Worm (Caenorhabditis elegans): ENCODE data around the gene spe-10.

spe-10 gene

DNA sequence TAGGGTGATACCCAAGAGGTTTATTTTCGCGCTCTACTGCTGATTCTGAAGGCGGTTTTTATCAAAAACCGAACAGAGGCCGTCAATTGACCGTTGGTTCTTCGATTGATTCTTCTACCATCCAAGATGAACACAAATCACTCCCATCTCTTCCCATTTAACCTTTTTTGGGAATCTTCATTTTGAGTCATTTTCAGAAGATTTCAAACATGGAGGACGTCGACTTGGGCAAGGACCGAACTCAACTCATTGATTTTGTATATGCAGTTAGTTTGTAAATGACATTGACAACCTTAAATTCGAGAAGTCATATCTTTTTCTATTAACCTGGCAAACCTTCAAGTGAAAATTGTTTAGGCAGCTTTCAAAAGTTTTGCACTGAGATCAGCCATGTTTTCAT lies 4.3 kb downstream of the spe-10 start, which contains the start of gene AC3.5:
Gene AC3.5, plus strand, starts transcription at position 210 of the 400 bp plus-strand sequence.
- TF ChIP-seq jun-1 (tag; optimal IDR thresholded peaks at IDR 0.05) (no peak), nhr-43 (tag; optimal IDR thresholded peaks at IDR 0.05; ENCODE audit: poor library complexity, severe bottlenecking) (no peak), lin-39 (tag; optimal IDR thresholded peaks at IDR 0.05) (no peak), eor-1 (tag; optimal IDR thresholded peaks at IDR 0.05) (no peak), nhr-28 (tag; optimal IDR thresholded peaks at IDR 0.05) (no peak), unc-62 (GFP tag; optimal IDR thresholded peaks at IDR 0.05) (no peak), mml-1 (tag; optimal IDR thresholded peaks at IDR 0.05) (no peak), elt-2 (tag; optimal IDR thresholded peaks at IDR 0.05) (no peak), fkh-2 (tag; optimal IDR thresholded peaks at IDR 0.05) (no peak), hmg-11 (tag; optimal IDR thresholded peaks at IDR 0.05) (no peak), pha-4 (tag; optimal IDR thresholded peaks at IDR 0.05) (no peak), ceh-82 (tag; optimal IDR thresholded peaks at IDR 0.05) (no peak), daf-12 (tag; optimal IDR thresholded peaks at IDR 0.05) (no peak), tbx-2 (tag; optimal IDR thresholded peaks at IDR 0.05) (no peak)

DNA sequence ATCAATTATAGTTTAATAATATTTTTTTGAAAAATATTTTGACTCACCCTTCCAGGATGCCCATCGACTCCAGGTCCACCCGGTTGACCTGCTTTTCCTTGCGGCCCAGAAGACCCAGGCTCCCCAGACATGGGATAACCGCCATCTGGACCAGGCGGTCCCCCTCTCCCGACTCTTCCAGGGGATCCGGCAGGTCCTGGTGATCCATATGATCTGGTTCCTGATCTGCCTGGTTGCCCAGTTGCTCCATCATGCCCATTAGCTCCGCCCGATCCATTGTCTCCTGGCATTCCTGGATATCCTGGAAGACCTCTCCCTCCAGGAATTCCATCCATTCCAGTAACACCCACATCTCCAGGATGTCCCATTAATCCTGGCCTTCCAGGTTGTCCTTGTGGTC lies 9.7 kb downstream of the spe-10 start:
- no peak for TF ChIP-seq nhr-237 (tag; optimal IDR thresholded peaks at IDR 0.05)
- TF ChIP-seq lin-39 (tag; optimal IDR thresholded peaks at IDR 0.05) = no peak
- TF ChIP-seq elt-2 (tag; optimal IDR thresholded peaks at IDR 0.05) = no peak
- TF ChIP-seq nhr-77 (tag; optimal IDR thresholded peaks at IDR 0.05) = no peak
- TF ChIP-seq egl-27 (tag; optimal IDR thresholded peaks at IDR 0.05) = no peak
- no peak for TF ChIP-seq nhr-12 (tag; optimal IDR thresholded peaks at IDR 0.05)
- TF ChIP-seq nhr-67 (tag; optimal IDR thresholded peaks at IDR 0.05) = no peak
- TF ChIP-seq ama-1 (optimal IDR thresholded peaks at IDR 0.05) = no peak
- TF ChIP-seq mml-1 (tag; optimal IDR thresholded peaks at IDR 0.05) = no peak
- no peak for TF ChIP-seq ztf-4 (tag; optimal IDR thresholded peaks at IDR 0.05)
- no peak for TF ChIP-seq ceh-28 (tag; optimal IDR thresholded peaks at IDR 0.05)
- no peak for TF ChIP-seq ztf-11 (tag; optimal IDR thresholded peaks at IDR 0.05)
- TF ChIP-seq hmg-11 (tag; optimal IDR thresholded peaks at IDR 0.05) = no peak
- no peak for TF ChIP-seq daf-12 (tag; optimal IDR thresholded peaks at IDR 0.05)
- TF ChIP-seq ZK546.5 (tag; optimal IDR thresholded peaks at IDR 0.05) = no peak

DNA sequence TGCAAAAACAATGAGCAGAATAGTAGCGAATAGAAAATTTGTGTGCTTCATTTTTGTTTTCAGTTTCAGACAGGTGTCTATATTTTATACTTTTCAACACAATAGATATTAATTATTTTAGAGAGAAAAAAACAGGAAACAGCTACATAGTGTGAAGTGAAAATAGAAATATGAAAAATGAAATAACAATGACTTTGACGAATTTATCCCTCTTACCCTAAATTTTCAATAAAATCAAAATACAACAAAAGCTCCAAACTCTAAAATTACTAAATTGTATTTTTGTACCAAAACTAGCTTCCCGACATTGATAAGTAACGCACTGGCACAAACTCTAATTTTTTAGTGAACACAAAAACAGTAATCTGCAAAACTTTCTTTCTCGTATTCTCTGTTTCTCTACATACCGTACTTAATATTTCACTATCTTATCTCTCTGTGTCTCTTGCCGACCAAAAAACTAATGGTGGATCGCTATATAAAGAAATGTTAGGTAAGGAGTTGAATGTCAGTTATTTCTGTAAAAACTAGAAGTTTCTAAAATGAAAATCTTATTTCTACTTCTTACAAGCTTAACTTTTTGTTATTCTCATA lies 11.2 kb downstream of the spe-10 start, which contains the start of the genes col-151 and ugt-1:
Gene col-151, minus strand, starts transcription at position 51 of the 594 bp plus-strand sequence.
Gene ugt-1, plus strand, starts transcription at position 491 of the 594 bp plus-strand sequence.
- TF ChIP-seq elt-2 (tag; optimal IDR thresholded peaks at IDR 0.05) (peak; percentile 53), mdl-1 (tag; optimal IDR thresholded peaks at IDR 0.05) (no peak), lin-15B (tag; optimal IDR thresholded peaks at IDR 0.05) (no peak), egl-27 (tag; optimal IDR thresholded peaks at IDR 0.05) (no peak), nhr-25 (tag; optimal IDR thresholded peaks at IDR 0.05) (no peak), pqm-1 (tag; optimal IDR thresholded peaks at IDR 0.05) (peak; percentile 59), pha-4 (tag; optimal IDR thresholded peaks at IDR 0.05) (no peak), snpc-4 (tag; optimal IDR thresholded peaks at IDR 0.05) (no peak), fos-1 (tag; optimal IDR thresholded peaks at IDR 0.05) (no peak), daf-12 (tag; optimal IDR thresholded peaks at IDR 0.05) (no peak), skn-1 (tag; optimal IDR thresholded peaks at IDR 0.05) (no peak)

DNA sequence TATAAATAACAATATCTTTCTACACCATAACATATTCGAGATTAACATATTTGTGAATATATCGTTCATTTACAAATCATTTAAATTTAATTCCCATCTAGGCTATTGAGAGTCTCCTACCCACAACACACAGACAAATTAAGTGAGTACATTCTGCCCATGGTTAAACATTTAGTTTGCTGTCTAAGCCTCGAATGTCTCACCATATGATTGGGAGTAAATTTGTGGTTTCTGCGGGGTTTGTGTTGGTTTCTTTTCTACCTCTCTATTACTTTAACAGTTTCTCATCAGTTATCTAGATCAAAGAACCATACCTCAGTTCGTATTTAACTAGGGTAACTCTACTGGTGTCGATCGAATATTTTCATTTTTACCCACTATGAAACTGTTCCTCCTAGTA lies 14.4 kb downstream of the spe-10 start, which contains the start of gene ugt-2:
Gene ugt-2, plus strand, starts transcription at position 371 of the 400 bp plus-strand sequence.
- TF ChIP-seq hmg-11 (tag; optimal IDR thresholded peaks at IDR 0.05) = no peak
- TF ChIP-seq elt-2 (tag; optimal IDR thresholded peaks at IDR 0.05) = peak; percentile 62
- peak; percentile 9 for TF ChIP-seq pha-4 (tag; optimal IDR thresholded peaks at IDR 0.05)
- TF ChIP-seq ceh-9 (tag; optimal IDR thresholded peaks at IDR 0.05) = no peak
- TF ChIP-seq nhr-11 (tag; optimal IDR thresholded peaks at IDR 0.05) = no peak
- no peak for TF ChIP-seq ceh-28 (tag; optimal IDR thresholded peaks at IDR 0.05)
- peak; percentile 60 for TF ChIP-seq pqm-1 (tag; optimal IDR thresholded peaks at IDR 0.05)
- no peak for TF ChIP-seq sea-2 (GFP tag; optimal IDR thresholded peaks at IDR 0.05)
- TF ChIP-seq nhr-237 (tag; optimal IDR thresholded peaks at IDR 0.05) = no peak

DNA sequence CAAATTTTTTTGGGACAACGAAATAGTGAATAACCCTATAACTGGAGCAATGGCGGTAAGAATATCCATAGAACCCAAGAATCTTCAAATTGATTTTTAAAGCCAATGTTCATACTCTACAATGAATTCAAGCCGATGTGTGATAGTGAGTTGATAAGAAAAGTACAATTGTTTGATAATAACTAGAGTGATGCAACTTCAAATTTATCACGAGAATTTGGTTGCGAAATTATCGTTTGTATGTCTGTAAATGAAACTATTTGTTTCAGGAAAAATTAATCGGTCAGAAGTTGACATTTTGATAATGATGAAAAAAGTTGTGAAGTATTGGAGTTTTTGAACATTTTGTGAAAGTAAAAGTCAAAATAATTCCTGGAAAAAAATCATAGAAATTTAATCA lies 15.2 kb downstream of the spe-10 start:
- TF ChIP-seq elt-3 (tag; optimal IDR thresholded peaks at IDR 0.05) (no peak), ztf-4 (tag; optimal IDR thresholded peaks at IDR 0.05) (no peak), lsy-12 (tag; optimal IDR thresholded peaks at IDR 0.05) (no peak), pqm-1 (tag; optimal IDR thresholded peaks at IDR 0.05) (peak; percentile 80), mdl-1 (tag; optimal IDR thresholded peaks at IDR 0.05) (no peak), egl-5 (tag; optimal IDR thresholded peaks at IDR 0.05) (no peak), jun-1 (tag; optimal IDR thresholded peaks at IDR 0.05) (peak; percentile 14), sea-2 (GFP tag; optimal IDR thresholded peaks at IDR 0.05) (no peak), nhr-11 (tag; optimal IDR thresholded peaks at IDR 0.05) (no peak), R02D3.7 (tag; optimal IDR thresholded peaks at IDR 0.05) (no peak), fkh-10 (GFP tag; optimal IDR thresholded peaks at IDR 0.05) (no peak), unc-39 (tag; optimal IDR thresholded peaks at IDR 0.05) (no peak), nhr-23 (tag; optimal IDR thresholded peaks at IDR 0.05) (no peak), aly-2 (tag; optimal IDR thresholded peaks at IDR 0.05) (no peak), fkh-2 (tag; optimal IDR thresholded peaks at IDR 0.05) (no peak), ztf-11 (tag; optimal IDR thresholded peaks at IDR 0.05) (no peak), ama-1 (optimal IDR thresholded peaks at IDR 0.05) (no peak), elt-2 (tag; optimal IDR thresholded peaks at IDR 0.05) (peak; percentile 96), zag-1 (tag; optimal IDR thresholded peaks at IDR 0.05) (no peak), unc-62 (GFP tag; optimal IDR thresholded peaks at IDR 0.05) (no peak), snpc-4 (tag; optimal IDR thresholded peaks at IDR 0.05) (no peak), nhr-77 (tag; optimal IDR thresholded peaks at IDR 0.05) (no peak), ceh-16 (tag; optimal IDR thresholded peaks at IDR 0.05) (no peak)

All from whole organism, L3 larva.